Worm (Caenorhabditis elegans): ENCODE measurements around the gene R12B2.8.

ce11 chrIII:5875705-5876104 is 52.0 kb downstream of the R12B2.8 start:
- TF ChIP-seq ceh-91 (GFP tag; IDR thresholded peaks at IDR 0.05), result no peak
- TF ChIP-seq D2030.7 (GFP tag; IDR thresholded peaks at IDR 0.05), result no peak
- no peak for TF ChIP-seq B0261.1 (tag; optimal IDR thresholded peaks at IDR 0.05)
- TF ChIP-seq sptf-2 (GFP tag; optimal IDR thresholded peaks at IDR 0.05), result no peak
- TF ChIP-seq T26A5.8 (tag; optimal IDR thresholded peaks at IDR 0.05), result no peak
- TF ChIP-seq lin-35 (GFP tag; optimal IDR thresholded peaks at IDR 0.05), result no peak

All from whole organism, young adult.